Worm (Caenorhabditis elegans): ENCODE measurements around the gene fli-1.

Gene fli-1

DNA sequence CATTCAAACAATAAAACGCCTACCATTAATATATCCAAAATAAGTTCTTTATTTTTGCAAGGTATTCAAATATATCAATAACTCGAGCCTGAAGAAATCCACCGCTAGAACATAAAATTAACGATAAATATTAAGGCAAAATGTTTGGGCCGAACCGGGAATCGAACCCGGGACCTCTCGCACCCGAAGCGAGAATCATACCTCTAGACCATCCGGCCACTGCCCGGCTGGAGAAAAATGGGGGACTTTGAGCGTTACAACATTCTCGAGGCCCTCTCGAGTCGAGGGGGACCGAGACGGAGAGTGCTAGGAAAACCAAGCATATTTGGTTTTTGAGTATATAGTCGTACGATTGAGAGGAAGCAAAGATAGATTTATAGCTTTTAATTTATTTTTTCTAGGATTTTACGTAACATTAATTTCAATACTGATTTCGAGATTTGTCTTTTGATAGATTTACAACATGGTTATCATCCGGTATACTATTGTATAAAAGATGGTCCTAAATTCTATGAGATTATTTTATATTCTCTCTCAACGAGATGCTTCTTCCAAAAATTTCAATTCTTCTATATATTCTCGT is 33.2 kb downstream of the fli-1 start, which contains the start of gene flp-23 (continued):
- TF ChIP-seq tlf-1 (GFP tag; optimal IDR thresholded peaks at IDR 0.05) (no peak), aptf-2 (GFP tag; conservative IDR thresholded peaks at IDR 0.05) (no peak), ceh-91 (GFP tag; IDR thresholded peaks at IDR 0.05) (no peak), tbp1 (GFP tag; optimal IDR thresholded peaks at IDR 0.05) (peak; percentile 90), madf-3 (GFP tag; IDR thresholded peaks at IDR 0.05) (no peak), rcor-1 (GFP tag; IDR thresholded peaks at IDR 0.05) (0 out of 2 replicates have a peak, but pooled peaks have one; percentile 26), lag-1 (GFP tag; IDR thresholded peaks at IDR 0.05) (no peak), bed-1 (GFP tag; IDR thresholded peaks at IDR 0.05) (no peak), dox-1 (GFP tag; IDR thresholded peaks at IDR 0.05) (no peak), T26A5.8 (tag; optimal IDR thresholded peaks at IDR 0.05) (no peak), zim-3 (tag; optimal IDR thresholded peaks at IDR 0.05) (no peak), F10E7.11 (tag; optimal IDR thresholded peaks at IDR 0.05) (no peak), B0336.3 (GFP tag; IDR thresholded peaks at IDR 0.05) (no peak), madf-6 (GFP tag; IDR thresholded peaks at IDR 0.05) (peak; percentile 17; the same call in 1 of the 2 replicates), nhr-27 (tag; optimal IDR thresholded peaks at IDR 0.05) (no peak), Y95B8A.8 (GFP tag; IDR thresholded peaks at IDR 0.05) (no peak), Y53G8AR.9 (GFP tag; conservative IDR thresholded peaks at IDR 0.05) (no peak), lin-35 (GFP tag; optimal IDR thresholded peaks at IDR 0.05) (no peak), D2030.7 (GFP tag; IDR thresholded peaks at IDR 0.05) (peak; percentile 50; the same call in 1 of the 2 replicates), cebp-1 (GFP tag; IDR thresholded peaks at IDR 0.05) (no peak), cebp-1 (tag; optimal IDR thresholded peaks at IDR 0.05) (no peak), sea-2 (GFP tag; IDR thresholded peaks at IDR 0.05) (no peak), hmg-1.2 (GFP tag; IDR thresholded peaks at IDR 0.05) (peak; percentile 50), egl-44 (GFP tag; IDR thresholded peaks at IDR 0.05) (no peak), zfh-2 (GFP tag; conservative IDR thresholded peaks at IDR 0.05) (no peak), nfya-1 (tag; optimal IDR thresholded peaks at IDR 0.05; ENCODE audit: borderline replicate concordance, insufficient read depth) (no peak), K11D2.4 (GFP tag; IDR thresholded peaks at IDR 0.05) (no peak), F52B5.7 (tag; optimal IDR thresholded peaks at IDR 0.05) (no peak), rec-8 (tag; optimal IDR thresholded peaks at IDR 0.05) (peak in 1 of 2 experiments; percentile 54), B0261.1 (tag; optimal IDR thresholded peaks at IDR 0.05) (peak; percentile 76), hlh-12 (tag; optimal IDR thresholded peaks at IDR 0.05) (no peak), hlh-26 (GFP tag; conservative IDR thresholded peaks at IDR 0.05) (no peak), somi-1 (GFP tag; optimal IDR thresholded peaks at IDR 0.05) (no peak), C06A6.2 (GFP tag; conservative IDR thresholded peaks at IDR 0.05) (no peak), sdz-38 (tag; optimal IDR thresholded peaks at IDR 0.05) (no peak), B0035.1 (tag; optimal IDR thresholded peaks at IDR 0.05) (no peak), nhr-80 (tag; optimal IDR thresholded peaks at IDR 0.05) (no peak), him-1 (tag; optimal IDR thresholded peaks at IDR 0.05) (peak; percentile 79), ztf-18 (tag; optimal IDR thresholded peaks at IDR 0.05) (peak; percentile 52), attf-3 (GFP tag; conservative IDR thresholded peaks at IDR 0.05) (0 out of 2 replicates have a peak, but pooled peaks have one; percentile 15), Y79H2A.3 (GFP tag; conservative IDR thresholded peaks at IDR 0.05) (no peak), Y56A3A.18 (GFP tag; IDR thresholded peaks at IDR 0.05) (no peak), fkh-3 (tag; optimal IDR thresholded peaks at IDR 0.05) (no peak), madf-10 (tag; optimal IDR thresholded peaks at IDR 0.05) (no peak), ceh-27 (GFP tag; optimal IDR thresholded peaks at IDR 0.05) (no peak), F55B11.4 (tag; optimal IDR thresholded peaks at IDR 0.05; ENCODE audit: borderline replicate concordance, insufficient read depth) (no peak), madf-8 (GFP tag; conservative IDR thresholded peaks at IDR 0.05) (no peak), ZK185.1 (tag; optimal IDR thresholded peaks at IDR 0.05; ENCODE audit: poor library complexity, severe bottlenecking) (no peak)

Measured in whole organism, young adult.